Fruit fly (Drosophila melanogaster) whole organism, wandering third instar larva: Measurements from ENCODE around the gene Muc12Ea.

Source experiments
- Abd-B ChIP-seq: fragments of >200 bp; optimal IDR thresholded peaks from 2 replicates; lab custom pipeline; 2017; ENCODE audit warnings: missing biosample characterization, missing genetic modification characterization
- CG32264 ChIP-seq: fragments of 200-800 bp; sonication (Bioruptor generic); optimal IDR thresholded peaks from 2 replicates; lab custom pipeline; 2016; ENCODE audit warnings: missing biosample characterization, missing genetic modification characterization
- CG9705 ChIP-seq: fragments of 200-800 bp; sonication (Bioruptor generic); optimal IDR thresholded peaks from 2 replicates; lab custom pipeline; 2018; ENCODE audit warnings: missing biosample characterization, mild to moderate bottlenecking, missing genetic modification characterization
- CrebA ChIP-seq: fragments of 200-800 bp; sonication (Bioruptor generic); optimal IDR thresholded peaks from 2 replicates; lab custom pipeline; 2016; ENCODE audit warnings: missing biosample characterization, mild to moderate bottlenecking, missing genetic modification characterization, borderline replicate concordance
- Dfd ChIP-seq: fragments of >200 bp; optimal IDR thresholded peaks from 2 replicates; lab custom pipeline; 2017; ENCODE audit warnings: missing biosample characterization, missing genetic modification characterization
- Dif ChIP-seq: fragments of 200-275, 200-300 bp; sonication (Bioruptor generic); optimal IDR thresholded peaks from 2 replicates; lab custom pipeline; 2018; ENCODE audit warnings: missing biosample characterization, missing genetic modification characterization; ENCODE audit not compliant: partially characterized antibody
- GATAd ChIP-seq: sonication (Bioruptor generic); optimal IDR thresholded peaks from 2 replicates; lab custom pipeline; 2016; ENCODE audit warnings: missing biosample characterization, missing genetic modification characterization
- HLH106 ChIP-seq: fragments of 200-800 bp; optimal IDR thresholded peaks from 3 replicates; lab custom pipeline; 2019; ENCODE audit warnings: missing biosample characterization, mild to moderate bottlenecking, missing genetic modification characterization, moderate library complexity
- Hnf4 ChIP-seq: fragments of 200-800 bp; sonication (Bioruptor generic); optimal IDR thresholded peaks from 2 replicates; lab custom pipeline; 2016; ENCODE audit warnings: missing biosample characterization, mild to moderate bottlenecking, missing genetic modification characterization
- Hr78 ChIP-seq: fragments of >200 bp; optimal IDR thresholded peaks from 2 replicates; lab custom pipeline; 2017; ENCODE audit warnings: missing biosample characterization, missing genetic modification characterization
- Hr83 ChIP-seq: fragments of 200-300 bp; sonication (Bioruptor generic); optimal IDR thresholded peaks from 2 replicates; lab custom pipeline; 2016; ENCODE audit warnings: missing biosample characterization, mild to moderate bottlenecking, missing genetic modification characterization, moderate library complexity; ENCODE audit not compliant: poor library complexity, severe bottlenecking
- Jra ChIP-seq: sonication (Bioruptor generic); optimal IDR thresholded peaks from 2 replicates; lab custom pipeline; 2016; ENCODE audit warnings: missing biosample characterization, missing genetic modification characterization
- Mio ChIP-seq: sonication (Bioruptor generic); optimal IDR thresholded peaks from 2 replicates; lab custom pipeline; 2016; ENCODE audit warnings: missing biosample characterization, missing genetic modification characterization
- Myc ChIP-seq: fragments of >200 bp; optimal IDR thresholded peaks from 2 replicates; lab custom pipeline; 2017
- N ChIP-seq: fragments of >200 bp; optimal IDR thresholded peaks from 2 replicates; lab custom pipeline; 2018; ENCODE audit warnings: missing biosample characterization, missing external identifiers, missing genetic modification characterization
- OdsH ChIP-seq: fragments of 200-800 bp; sonication (Bioruptor generic); optimal IDR thresholded peaks from 2 replicates; lab custom pipeline; 2016; ENCODE audit warnings: missing biosample characterization, mild to moderate bottlenecking, missing genetic modification characterization
- Rel ChIP-seq, 2 experiments: fragments of 200-800 bp; sonication (Bioruptor generic) in 1 of 2; optimal IDR thresholded peaks; 2 replicates in 1 of 2; 3 replicates in 1 of 2; lab custom pipeline; 2016 to 2019; ENCODE audit warnings: mild to moderate bottlenecking in 2 of 2, missing biosample characterization in 2 of 2, missing genetic modification characterization in 2 of 2, moderate library complexity in 1 of 2
- Sp1 ChIP-seq: fragments of 200-800 bp; sonication (Bioruptor generic); optimal IDR thresholded peaks from 3 replicates; lab custom pipeline; 2019; ENCODE audit warnings: missing biosample characterization, mild to moderate bottlenecking, missing genetic modification characterization, moderate library complexity
- Vsx2 ChIP-seq: fragments of 200-300, 225-300 bp; sonication (Bioruptor generic); optimal IDR thresholded peaks from 2 replicates; lab custom pipeline; 2018; ENCODE audit warnings: missing biosample characterization, missing genetic modification characterization; ENCODE audit not compliant: partially characterized antibody
- br ChIP-seq: fragments of 200-800 bp; sonication (Bioruptor generic); optimal IDR thresholded peaks from 2 replicates; lab custom pipeline; 2016; ENCODE audit warnings: missing biosample characterization, missing genetic modification characterization
- brk ChIP-seq: fragments of 200-800 bp; sonication (Bioruptor generic); optimal IDR thresholded peaks from 2 replicates; lab custom pipeline; 2016; ENCODE audit warnings: missing biosample characterization, mild to moderate bottlenecking, missing genetic modification characterization
- dl ChIP-seq, 2 experiments: fragments of 175-275, 200-275 bp in 1 of 2; fragments of 200-275 bp in 1 of 2; sonication (Bioruptor generic); optimal IDR thresholded peaks; lab custom pipeline; 2018; ENCODE audit warnings: mild to moderate bottlenecking in 2 of 2, missing biosample characterization in 2 of 2, missing genetic modification characterization in 2 of 2, moderate library complexity in 2 of 2; ENCODE audit not compliant: partially characterized antibody in 2 of 2, insufficient read depth in 1 of 2
- dmrt93B ChIP-seq: fragments of 200-800 bp; sonication (Bioruptor generic); optimal IDR thresholded peaks from 2 replicates; lab custom pipeline; 2018; ENCODE audit warnings: missing biosample characterization, mild to moderate bottlenecking, missing genetic modification characterization
- dsf ChIP-seq: sonication (Bioruptor generic); optimal IDR thresholded peaks from 2 replicates; lab custom pipeline; 2016; ENCODE audit warnings: missing biosample characterization, missing genetic modification characterization, borderline replicate concordance
- ey ChIP-seq: fragments of 200-800 bp; sonication (Bioruptor generic); optimal IDR thresholded peaks from 2 replicates; lab custom pipeline; 2016; ENCODE audit warnings: missing biosample characterization, missing genetic modification characterization
- foxo ChIP-seq, 2 experiments: fragments of 200-800 bp; sonication (Bioruptor generic); optimal IDR thresholded peaks; 2 replicates in 1 of 2; 3 replicates in 1 of 2; lab custom pipeline; 2016 to 2017; ENCODE audit warnings: missing biosample characterization in 2 of 2, missing genetic modification characterization in 2 of 2
- fru ChIP-seq: fragments of 200-800 bp; sonication (Bioruptor generic); optimal IDR thresholded peaks from 3 replicates; lab custom pipeline; 2016; ENCODE audit warnings: missing biosample characterization, mild to moderate bottlenecking, missing genetic modification characterization
- h ChIP-seq: fragments of 200-800 bp; sonication (Bioruptor generic); optimal IDR thresholded peaks from 3 replicates; lab custom pipeline; 2016; ENCODE audit warnings: missing biosample characterization, mild to moderate bottlenecking, missing genetic modification characterization
- jim ChIP-seq: fragments of 175-275, 200-325 bp; sonication (Bioruptor generic); optimal IDR thresholded peaks from 2 replicates; lab custom pipeline; 2016; ENCODE audit warnings: missing biosample characterization, mild to moderate bottlenecking, missing genetic modification characterization
- lola ChIP-seq: fragments of >200 bp; optimal IDR thresholded peaks from 2 replicates; lab custom pipeline; 2017; ENCODE audit warnings: missing biosample characterization, missing genetic modification characterization
- pan ChIP-seq: fragments of >200 bp; optimal IDR thresholded peaks from 2 replicates; lab custom pipeline; 2017
- psq ChIP-seq: fragments of 200-800 bp; sonication (Bioruptor generic); optimal IDR thresholded peaks from 3 replicates; lab custom pipeline; 2017; ENCODE audit warnings: missing biosample characterization, mild to moderate bottlenecking, missing genetic modification characterization, moderate library complexity
- rgr ChIP-seq: fragments of 200-800 bp; sonication (Bioruptor generic); optimal IDR thresholded peaks from 3 replicates; lab custom pipeline; 2016; ENCODE audit warnings: missing biosample characterization, mild to moderate bottlenecking, missing genetic modification characterization
- sage ChIP-seq: fragments of 200-800 bp; sonication (Bioruptor generic); optimal IDR thresholded peaks from 2 replicates; lab custom pipeline; 2016; ENCODE audit warnings: missing biosample characterization, mild to moderate bottlenecking, missing genetic modification characterization
- sv ChIP-seq: fragments of 200-800 bp; sonication (Bioruptor generic); optimal IDR thresholded peaks from 3 replicates; lab custom pipeline; 2016; ENCODE audit warnings: missing biosample characterization, missing genetic modification characterization
- tai ChIP-seq: sonication (Bioruptor generic); optimal IDR thresholded peaks from 2 replicates; lab custom pipeline; 2016; ENCODE audit warnings: missing biosample characterization, missing genetic modification characterization
- usp ChIP-seq: fragments of >200 bp; optimal IDR thresholded peaks from 2 replicates; lab custom pipeline; 2017; ENCODE audit warnings: missing biosample characterization, missing genetic modification characterization
- woc ChIP-seq: sonication (Bioruptor generic); optimal IDR thresholded peaks from 2 replicates; lab custom pipeline; 2016; ENCODE audit warnings: missing biosample characterization, mild to moderate bottlenecking, missing genetic modification characterization

Gene Muc12Ea

DNA sequence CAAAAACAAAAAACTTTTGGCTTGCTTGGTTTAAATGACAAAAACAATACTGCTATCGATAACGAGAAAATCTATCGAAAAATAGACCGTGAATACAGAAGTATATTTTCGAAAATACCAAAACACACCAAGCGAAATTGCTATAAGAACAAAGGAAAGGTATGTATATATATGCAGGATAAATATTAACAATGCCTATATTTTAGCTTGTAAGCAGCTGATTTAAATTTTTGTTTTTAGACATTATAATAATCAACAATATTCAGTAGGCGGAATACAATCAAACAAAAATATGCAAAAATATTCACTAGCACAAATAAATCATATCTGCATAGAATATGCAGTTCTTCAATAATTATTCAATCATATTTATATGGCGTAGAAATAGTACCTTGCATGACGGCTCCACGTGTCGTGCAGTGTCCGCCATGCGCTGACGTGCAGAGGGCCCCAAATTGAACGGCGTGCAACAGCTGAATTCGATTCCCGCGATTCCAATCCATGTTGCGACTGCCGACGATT, 39.6 kb upstream of the Muc12Ea start, which contains the start of the genes Fbxl4 and Dus2:
Gene Fbxl4, minus strand, starts transcription at position 51 of the 522 bp plus-strand sequence.
Gene Dus2, plus strand, starts transcription at position 116 of the 522 bp plus-strand sequence.
- TF ChIP-seq dl (GFP tag; optimal IDR thresholded peaks at IDR 0.05; lab: Kevin White, UChicago; ENCODE audit: insufficient read depth in 1 of 2, partially characterized antibody in 2 of 2) (peak in 1 of 2 experiments; percentile 68), lola (GFP tag; lab: Kevin White, UChicago) (no peak), Myc (lab: Kevin White, UChicago) (peak; percentile 46), Mio (GFP tag; lab: Kevin White, UChicago) (peak; percentile 27), sage (GFP tag; lab: Kevin White, UChicago) (no peak), OdsH (GFP tag; lab: Kevin White, UChicago) (peak; percentile 77), foxo (GFP tag; optimal IDR thresholded peaks at IDR 0.05; lab: Kevin White, UChicago) (peak in 1 of 2 experiments; percentile 94), Sp1 (GFP tag; lab: Kevin White, UChicago) (peak; percentile 70), CrebA (no peak), woc (peak; percentile 90), CG32264 (GFP tag; lab: Kevin White, UChicago) (peak; percentile 62), jim (GFP tag; lab: Kevin White, UChicago) (no peak), CG9705 (peak; percentile 88), GATAd (GFP tag; lab: Kevin White, UChicago) (peak; percentile 71), Hr78 (GFP tag; lab: Kevin White, UChicago) (no peak), brk (GFP tag; lab: Kevin White, UChicago) (no peak), rgr (GFP tag; lab: Kevin White, UChicago) (peak; percentile 85), Jra (GFP tag; lab: Kevin White, UChicago) (peak; percentile 80), sv (GFP tag; lab: Kevin White, UChicago) (peak; percentile 94), pan (lab: Kevin White, UChicago) (no peak), Dfd (GFP tag; lab: Kevin White, UChicago) (no peak), fru (GFP tag; lab: Kevin White, UChicago) (peak; percentile 92), Rel (GFP tag; optimal IDR thresholded peaks at IDR 0.05; lab: Kevin White, UChicago) (no peak), Rel (tag; optimal IDR thresholded peaks at IDR 0.05; lab: Kevin White, UChicago) (peak; percentile 56), br (GFP tag; lab: Kevin White, UChicago) (peak; percentile 85), Vsx2 (GFP tag; lab: Kevin White, UChicago) (peak; percentile 99), Abd-B (GFP tag; lab: Kevin White, UChicago) (no peak), dsf (GFP tag; lab: Kevin White, UChicago) (no peak), Dif (peak; percentile 98), ey (GFP tag; lab: Kevin White, UChicago) (peak; percentile 88), N (GFP tag; lab: Kevin White, UChicago) (no peak), tai (GFP tag; lab: Kevin White, UChicago) (no peak), dmrt93B (GFP tag; lab: Kevin White, UChicago) (peak; percentile 86), usp (no peak), Hr83 (GFP tag; lab: Kevin White, UChicago) (no peak), psq (GFP tag; lab: Kevin White, UChicago) (peak; percentile 82), HLH106 (tag; lab: Kevin White, UChicago) (peak; percentile 89), h (GFP tag; lab: Kevin White, UChicago) (peak; percentile 89), Hnf4 (no peak)

DNA sequence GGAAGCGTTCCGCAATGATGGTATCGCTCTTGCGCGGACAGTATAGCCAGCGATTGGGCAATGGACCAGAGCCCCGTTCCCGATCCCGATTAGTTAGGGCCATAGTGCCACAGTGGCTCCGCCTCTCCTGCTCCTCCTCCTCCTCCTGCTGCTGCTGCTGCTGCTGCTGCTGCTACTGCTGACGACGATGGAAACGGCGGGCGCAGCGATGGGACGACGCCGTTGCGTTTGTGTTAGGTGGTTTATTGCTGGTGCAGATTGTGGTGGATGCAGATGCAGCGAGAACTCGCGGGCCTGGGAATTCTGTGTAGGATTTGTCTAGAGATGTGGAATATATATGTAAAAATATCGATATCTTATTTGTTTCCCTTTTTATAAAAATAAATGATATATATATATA, 35.1 kb upstream of the Muc12Ea start, which contains the start of gene mRNA-cap:
Gene mRNA-cap, minus strand, starts transcription at position 344 of the 400 bp plus-strand sequence.
- TF ChIP-seq pan (lab: Kevin White, UChicago) (no peak), sage (GFP tag; lab: Kevin White, UChicago) (no peak), h (GFP tag; lab: Kevin White, UChicago) (no peak), Dif (no peak), rgr (GFP tag; lab: Kevin White, UChicago) (no peak), Hnf4 (no peak), CrebA (no peak), OdsH (GFP tag; lab: Kevin White, UChicago) (no peak), CG9705 (no peak), HLH106 (tag; lab: Kevin White, UChicago) (no peak), sv (GFP tag; lab: Kevin White, UChicago) (no peak), N (GFP tag; lab: Kevin White, UChicago) (no peak), br (GFP tag; lab: Kevin White, UChicago) (no peak), Hr83 (GFP tag; lab: Kevin White, UChicago) (no peak), Jra (GFP tag; lab: Kevin White, UChicago) (no peak), lola (GFP tag; lab: Kevin White, UChicago) (no peak)
